Worm (Caenorhabditis elegans) whole organism, midembryonic: ENCODE measurements around the gene M163.22.

Source experiments
- klf-2 ChIP-seq: fragments of 200-800 bp; sonication (Bioruptor generic); conservative IDR thresholded peaks from 2 replicates; pipeline ENCODE4 v1.3.6; 2022; ENCODE audit warnings: missing genetic modification reagents, missing genetic modification characterization, missing compliant biosample characterization
- tab-1 ChIP-seq: fragments of 200-800 bp; sonication (Bioruptor generic); IDR thresholded peaks from 2 replicates; pipeline ENCODE4 v1.3.6; 2022; ENCODE audit warnings: missing genetic modification characterization, missing compliant biosample characterization
- ztf-29 ChIP-seq: fragments of 200-800 bp; sonication (Bioruptor generic); IDR thresholded peaks from 2 replicates; pipeline ENCODE4 v1.3.6; 2022; ENCODE audit warnings: missing genetic modification reagents, missing genetic modification characterization, missing compliant biosample characterization

- no peak for TF ChIP-seq tab-1 (GFP tag; lab: Robert Waterston, UW)
- no peak for TF ChIP-seq klf-2 (GFP tag; lab: Robert Waterston, UW)
- no peak for TF ChIP-seq ztf-29 (GFP tag; lab: Robert Waterston, UW)
Observed at ce11 chrX:14476625-14477257, 11.0 kb downstream of the M163.22 start.
